Fruit fly (Drosophila melanogaster): ENCODE data around the gene CG12576.

The CG12576 gene

dm6 chrX:22479207-22479820, 2.8 kb downstream of the CG12576 start (continued):
- TF ChIP-seq zf30C (GFP tag; optimal IDR thresholded peaks at IDR 0.05) (no peak), Dll (GFP tag; IDR thresholded peaks at IDR 0.05; ENCODE audit: partially characterized antibody) (no peak), CG16779 (GFP tag; IDR thresholded peaks at IDR 0.05) (no peak), CG7928 (GFP tag; optimal IDR thresholded peaks at IDR 0.05) (no peak), CG6272 (GFP tag; IDR thresholded peaks at IDR 0.05) (no peak), Hr51 (GFP tag; optimal IDR thresholded peaks at IDR 0.05) (peak in 1 of 2 experiments; percentile 29), Asciz (GFP tag; optimal IDR thresholded peaks at IDR 0.05) (peak; percentile 30), CkIIα-i1 (GFP tag; IDR thresholded peaks at IDR 0.05) (no peak), pros (GFP tag; optimal IDR thresholded peaks at IDR 0.05) (no peak), tx (GFP tag; optimal IDR thresholded peaks at IDR 0.05) (no peak), Atf6 (GFP tag; IDR thresholded peaks at IDR 0.05) (no peak), CG43689 (GFP tag; IDR thresholded peaks at IDR 0.05) (no peak), HHEX (GFP tag; optimal IDR thresholded peaks at IDR 0.05) (no peak), lbe (GFP tag; optimal IDR thresholded peaks at IDR 0.05) (peak; percentile 20), row (GFP tag; IDR thresholded peaks at IDR 0.05) (0 out of 3 replicates have a peak, but pooled peaks have one; percentile 10), ind (GFP tag; optimal IDR thresholded peaks at IDR 0.05) (no peak), ro (GFP tag; IDR thresholded peaks at IDR 0.05) (no peak), unpg (GFP tag; optimal IDR thresholded peaks at IDR 0.05) (peak; percentile 2), MBD-R2 (GFP tag; IDR thresholded peaks at IDR 0.05) (no peak), CG3726 (GFP tag; IDR thresholded peaks at IDR 0.05) (no peak), dmrt99B (tag; optimal IDR thresholded peaks at IDR 0.05) (peak; percentile 54), HmgD (GFP tag; optimal IDR thresholded peaks at IDR 0.05) (no peak), Antp (GFP tag; optimal IDR thresholded peaks at IDR 0.05) (no peak), CG12104 (GFP tag; optimal IDR thresholded peaks at IDR 0.05) (no peak), fd96Cb (tag; optimal IDR thresholded peaks at IDR 0.05) (peak; percentile 32), az2 (GFP tag; optimal IDR thresholded peaks at IDR 0.05) (no peak), dysf (GFP tag; IDR thresholded peaks at IDR 0.05) (0 out of 3 replicates have a peak, but pooled peaks have one; percentile 15), hbn (GFP tag; IDR thresholded peaks at IDR 0.05; ENCODE audit: partially characterized antibody) (no peak), Elba2 (GFP tag; optimal IDR thresholded peaks at IDR 0.05) (no peak), CG12769 (tag; optimal IDR thresholded peaks at IDR 0.05) (no peak), CG12155 (GFP tag; optimal IDR thresholded peaks at IDR 0.05) (no peak), D19B (GFP tag; optimal IDR thresholded peaks at IDR 0.05) (no peak), tap (tag; optimal IDR thresholded peaks at IDR 0.05) (no peak), Deaf1 (tag; optimal IDR thresholded peaks at IDR 0.05) (no peak), CG18262 (tag; optimal IDR thresholded peaks at IDR 0.05) (peak; percentile 58), crol (GFP tag; IDR thresholded peaks at IDR 0.05) (no peak), CG4820 (GFP tag; optimal IDR thresholded peaks at IDR 0.05) (no peak), CG30403 (GFP tag; optimal IDR thresholded peaks at IDR 0.05) (no peak), nom (GFP tag; optimal IDR thresholded peaks at IDR 0.05) (no peak), inv (GFP tag; IDR thresholded peaks at IDR 0.05; ENCODE audit: partially characterized antibody) (no peak), Eip74EF (GFP tag; optimal IDR thresholded peaks at IDR 0.05) (peak in 1 of 2 experiments; percentile 36), Dp (GFP tag; optimal IDR thresholded peaks at IDR 0.05) (no peak), CG9797 (GFP tag; optimal IDR thresholded peaks at IDR 0.05) (no peak), CG5180 (GFP tag; optimal IDR thresholded peaks at IDR 0.05) (no peak), CG6791 (GFP tag; IDR thresholded peaks at IDR 0.05; ENCODE audit: partially characterized antibody) (no peak), tna (GFP tag; IDR thresholded peaks at IDR 0.05; ENCODE audit: partially characterized antibody) (no peak), HLH4C (GFP tag; IDR thresholded peaks at IDR 0.05; ENCODE audit: partially characterized antibody) (no peak), NfI (GFP tag; optimal IDR thresholded peaks at IDR 0.05) (no peak), CG6175 (GFP tag; IDR thresholded peaks at IDR 0.05) (no peak)

Measured in whole organism, embryonic.